Fruit fly (Drosophila melanogaster) whole organism, embryonic: Measurements from ENCODE around the gene Grip75.

Experiments used
- Atf3 ChIP-seq: fragments of 200-800 bp; sonication (Bioruptor generic); optimal IDR thresholded peaks from 3 replicates; lab custom pipeline; 2016; ENCODE audit warnings: missing biosample characterization, missing genetic modification characterization
- B-H2 ChIP-seq: fragments of 200-800 bp; sonication (Bioruptor generic); optimal IDR thresholded peaks from 2 replicates; lab custom pipeline; 2018; ENCODE audit warnings: missing biosample characterization, mild to moderate bottlenecking, missing genetic modification characterization
- BEAF-32 ChIP-seq: fragments of 200-800 bp; sonication (Bioruptor generic); optimal IDR thresholded peaks from 3 replicates; lab custom pipeline; 2017; ENCODE audit warnings: missing biosample characterization, missing genetic modification characterization, mild to moderate bottlenecking, moderate library complexity, missing genetic modification reagents
- CG10366 ChIP-seq: fragments of 200-800 bp; sonication (Bioruptor generic); IDR thresholded peaks from 2 replicates; pipeline ENCODE4 v1.3.6; 2022; ENCODE audit warnings: missing biosample characterization, missing genetic modification characterization
- CG10654 ChIP-seq: fragments of 200-800 bp; sonication (Bioruptor generic); optimal IDR thresholded peaks from 2 replicates; lab custom pipeline; 2016; ENCODE audit warnings: missing biosample characterization, missing genetic modification characterization
- CG12104 ChIP-seq: fragments of 200-800 bp; sonication (Bioruptor generic); optimal IDR thresholded peaks from 3 replicates; lab custom pipeline; 2016; ENCODE audit warnings: missing biosample characterization, missing genetic modification characterization
- CG12155 ChIP-seq: fragments of 200-800 bp; sonication (Bioruptor generic); optimal IDR thresholded peaks from 3 replicates; lab custom pipeline; 2016; ENCODE audit warnings: missing biosample characterization, missing genetic modification characterization
- CG12391 ChIP-seq: fragments of 200-800 bp; sonication (Bioruptor generic); optimal IDR thresholded peaks from 3 replicates; lab custom pipeline; 2018; ENCODE audit warnings: missing biosample characterization, mild to moderate bottlenecking, missing genetic modification characterization, moderate library complexity
- CG12942 ChIP-seq: fragments of 200-800 bp; sonication (Bioruptor generic); optimal IDR thresholded peaks from 3 replicates; lab custom pipeline; 2016; ENCODE audit warnings: missing biosample characterization, missing genetic modification characterization
- CG13123 ChIP-seq: fragments of 200-800 bp; sonication (Bioruptor generic); optimal IDR thresholded peaks from 2 replicates; lab custom pipeline; 2016; ENCODE audit warnings: missing biosample characterization, missing genetic modification characterization
- CG17186 ChIP-seq: fragments of 200-800 bp; sonication (Bioruptor generic); optimal IDR thresholded peaks from 3 replicates; lab custom pipeline; 2017; ENCODE audit warnings: missing biosample characterization, missing genetic modification reagents, missing genetic modification characterization
- CG17612 ChIP-seq: fragments of 200-800 bp; sonication (Bioruptor generic); IDR thresholded peaks from 2 replicates; pipeline ENCODE4 v1.3.6; 2022; ENCODE audit warnings: missing biosample characterization, missing genetic modification characterization
- CG1792 ChIP-seq: fragments of 200-800 bp; sonication (Bioruptor generic); optimal IDR thresholded peaks from 2 replicates; lab custom pipeline; 2016; ENCODE audit warnings: missing biosample characterization, missing genetic modification characterization
- CG2116 ChIP-seq: fragments of 200-800 bp; sonication (Bioruptor generic); optimal IDR thresholded peaks from 3 replicates; lab custom pipeline; 2018; ENCODE audit warnings: missing biosample characterization, mild to moderate bottlenecking, missing genetic modification characterization
- CG31224 ChIP-seq: fragments of 200-800 bp; sonication (Bioruptor generic); IDR thresholded peaks from 2 replicates; pipeline ENCODE4 v1.3.6; 2022; ENCODE audit warnings: missing biosample characterization, missing genetic modification characterization
- CG3995 ChIP-seq: fragments of 200-800 bp; sonication (Bioruptor generic); optimal IDR thresholded peaks from 3 replicates; lab custom pipeline; 2016; ENCODE audit warnings: missing biosample characterization, missing genetic modification characterization
- CG4854 ChIP-seq: fragments of 200-800 bp; sonication (Bioruptor generic); optimal IDR thresholded peaks from 2 replicates; lab custom pipeline; 2016; ENCODE audit warnings: missing biosample characterization, missing genetic modification characterization, inconsistent platforms
- CG5180 ChIP-seq: fragments of 200-800 bp; sonication (Bioruptor generic); optimal IDR thresholded peaks from 3 replicates; lab custom pipeline; 2017; ENCODE audit warnings: missing biosample characterization, missing genetic modification characterization, mild to moderate bottlenecking, moderate library complexity, missing genetic modification reagents
- CG5953 ChIP-seq: fragments of 200-800 bp; sonication (Bioruptor generic); IDR thresholded peaks from 2 replicates; pipeline ENCODE4 v1.3.6; 2022; ENCODE audit warnings: missing biosample characterization, missing genetic modification characterization
- CG6254 ChIP-seq: fragments of 200-800 bp; sonication (Bioruptor generic); optimal IDR thresholded peaks from 3 replicates; lab custom pipeline; 2017; ENCODE audit warnings: mild to moderate bottlenecking, missing biosample characterization, missing genetic modification reagents, missing genetic modification characterization
- CG7271 ChIP-seq: fragments of 200-800 bp; sonication (Bioruptor generic); optimal IDR thresholded peaks from 2 replicates; lab custom pipeline; 2018; ENCODE audit warnings: missing biosample characterization, mild to moderate bottlenecking, missing genetic modification characterization, moderate library complexity
- CG7963 ChIP-seq: fragments of 200-800 bp; sonication (Bioruptor generic); IDR thresholded peaks from 3 replicates; pipeline ENCODE4 v1.3.6; 2022; ENCODE audit warnings: missing biosample characterization, missing genetic modification characterization; ENCODE audit not compliant: partially characterized antibody
- CG9437 ChIP-seq: fragments of 200-800 bp; sonication (Bioruptor generic); optimal IDR thresholded peaks from 2 replicates; lab custom pipeline; 2018; ENCODE audit warnings: missing biosample characterization, mild to moderate bottlenecking, missing genetic modification characterization
- CkIIα-i1 ChIP-seq: fragments of 200-800 bp; sonication (Bioruptor generic); IDR thresholded peaks from 2 replicates; pipeline ENCODE4 v1.3.6; 2022; ENCODE audit warnings: missing biosample characterization, missing genetic modification characterization
- D19B ChIP-seq: fragments of 200-800 bp; sonication (Bioruptor generic); optimal IDR thresholded peaks from 2 replicates; lab custom pipeline; 2017; ENCODE audit warnings: missing biosample characterization, mild to moderate bottlenecking, missing genetic modification characterization
- Dek ChIP-seq: fragments of 200-800 bp; sonication (Bioruptor generic); optimal IDR thresholded peaks from 3 replicates; lab custom pipeline; 2019; ENCODE audit warnings: missing biosample characterization, mild to moderate bottlenecking, missing genetic modification characterization, moderate library complexity
- Hand ChIP-seq: fragments of 200-800 bp; sonication (Bioruptor generic); optimal IDR thresholded peaks from 2 replicates; lab custom pipeline; 2017; ENCODE audit warnings: mild to moderate bottlenecking, missing biosample characterization, missing genetic modification reagents, missing genetic modification characterization
- Hr78 ChIP-seq, 2 experiments: fragments of 200-800 bp in 1 of 2; fragments of >200 bp in 1 of 2; sonication (Bioruptor generic) in 1 of 2; optimal IDR thresholded peaks; 2 replicates each; lab custom pipeline; 2017 to 2019; ENCODE audit warnings: missing biosample characterization in 2 of 2, missing genetic modification characterization in 2 of 2, mild to moderate bottlenecking in 1 of 2, moderate library complexity in 1 of 2
- Pdp1 ChIP-seq, 2 experiments: fragments of 200-800 bp; sonication (Bioruptor generic); optimal IDR thresholded peaks; 3 replicates each; lab custom pipeline; 2016; ENCODE audit warnings: missing biosample characterization in 2 of 2, missing genetic modification characterization in 2 of 2, mild to moderate bottlenecking in 1 of 2, moderate library complexity in 1 of 2
- Ravus ChIP-seq: fragments of 200-800 bp; sonication (Bioruptor generic); IDR thresholded peaks from 2 replicates; pipeline ENCODE4 v1.3.6; 2022; ENCODE audit warnings: missing biosample characterization, missing genetic modification characterization
- amos ChIP-seq: fragments of 200-800 bp; sonication (Bioruptor generic); IDR thresholded peaks from 2 replicates; pipeline ENCODE4 v1.3.6; 2022; ENCODE audit warnings: missing biosample characterization, missing genetic modification characterization; ENCODE audit not compliant: partially characterized antibody
- br ChIP-seq: fragments of >200 bp; optimal IDR thresholded peaks from 2 replicates; lab custom pipeline; 2017
- btn ChIP-seq: fragments of 200-800 bp; sonication (Bioruptor generic); optimal IDR thresholded peaks from 2 replicates; lab custom pipeline; 2016; ENCODE audit warnings: missing biosample characterization, missing genetic modification characterization
- cato ChIP-seq: fragments of 200-800 bp; sonication (Bioruptor generic); optimal IDR thresholded peaks from 2 replicates; lab custom pipeline; 2016; ENCODE audit warnings: missing biosample characterization, missing genetic modification characterization, borderline replicate concordance
- chn ChIP-seq: fragments of 200-800 bp; sonication (Bioruptor generic); optimal IDR thresholded peaks from 2 replicates; lab custom pipeline; 2016; ENCODE audit warnings: missing biosample characterization, missing genetic modification characterization
- dysf ChIP-seq: fragments of 200-800 bp; sonication (Bioruptor generic); IDR thresholded peaks from 3 replicates; pipeline ENCODE4 v1.3.6; 2022; ENCODE audit warnings: missing biosample characterization, missing genetic modification characterization
- eve ChIP-seq, 2 experiments: fragments of >200 bp; optimal IDR thresholded peaks; 2 replicates each; lab custom pipeline; 2017; ENCODE audit warnings: missing biosample characterization in 2 of 2, missing genetic modification characterization in 2 of 2
- fd3F ChIP-seq: fragments of 200-800 bp; sonication (Bioruptor generic); optimal IDR thresholded peaks from 2 replicates; lab custom pipeline; 2018; ENCODE audit warnings: missing biosample characterization, mild to moderate bottlenecking, missing genetic modification characterization, moderate library complexity
- grau ChIP-seq: fragments of 200-800 bp; optimal IDR thresholded peaks from 3 replicates; lab custom pipeline; 2019; ENCODE audit warnings: missing biosample characterization, mild to moderate bottlenecking, missing genetic modification characterization, moderate library complexity
- her ChIP-seq: fragments of 200-800 bp; sonication (Bioruptor generic); optimal IDR thresholded peaks from 2 replicates; lab custom pipeline; 2016; ENCODE audit warnings: missing biosample characterization, missing genetic modification characterization
- hkb ChIP-seq, 2 experiments: fragments of 200-800 bp in 1 of 2; fragments of >200 bp in 1 of 2; sonication (Bioruptor generic) in 1 of 2; IDR thresholded peaks in 1 of 2; optimal IDR thresholded peaks in 1 of 2; 2 replicates each; pipeline versions ENCODE4 v1.3.6 to Lab custom; 2017 to 2022; ENCODE audit warnings: missing biosample characterization in 1 of 2, missing genetic modification characterization in 1 of 2
- inv ChIP-seq: fragments of 200-800 bp; sonication (Bioruptor generic); IDR thresholded peaks from 2 replicates; pipeline ENCODE4 v1.3.6; 2022; ENCODE audit warnings: missing biosample characterization, missing genetic modification characterization; ENCODE audit not compliant: partially characterized antibody
- nerfin-1 ChIP-seq: fragments of 200-800 bp; sonication (Bioruptor generic); optimal IDR thresholded peaks from 3 replicates; lab custom pipeline; 2019; ENCODE audit warnings: missing biosample characterization, mild to moderate bottlenecking, missing genetic modification characterization, moderate library complexity
- pb ChIP-seq: fragments of 200-800 bp; sonication (Bioruptor generic); optimal IDR thresholded peaks from 3 replicates; lab custom pipeline; 2016; ENCODE audit warnings: missing biosample characterization, missing genetic modification characterization
- row ChIP-seq: fragments of 200-800 bp; sonication (Bioruptor generic); IDR thresholded peaks from 3 replicates; pipeline ENCODE4 v1.3.6; 2022; ENCODE audit warnings: missing biosample characterization, missing genetic modification characterization
- salm ChIP-seq: fragments of 200-800 bp; sonication (Bioruptor generic); optimal IDR thresholded peaks from 2 replicates; lab custom pipeline; 2018; ENCODE audit warnings: missing biosample characterization, mild to moderate bottlenecking, missing genetic modification characterization
- shn ChIP-seq: fragments of 200-800 bp; sonication (Bioruptor generic); optimal IDR thresholded peaks from 3 replicates; lab custom pipeline; 2016; ENCODE audit warnings: missing biosample characterization, missing genetic modification characterization
- tap ChIP-seq: fragments of 200-800 bp; optimal IDR thresholded peaks from 3 replicates; lab custom pipeline; 2019; ENCODE audit warnings: missing biosample characterization, mild to moderate bottlenecking, missing genetic modification characterization, moderate library complexity
- tin ChIP-seq: fragments of 200-800 bp; sonication (Bioruptor generic); optimal IDR thresholded peaks from 3 replicates; lab custom pipeline; 2016; ENCODE audit warnings: missing biosample characterization, missing genetic modification characterization

Grip75 gene

DNA sequence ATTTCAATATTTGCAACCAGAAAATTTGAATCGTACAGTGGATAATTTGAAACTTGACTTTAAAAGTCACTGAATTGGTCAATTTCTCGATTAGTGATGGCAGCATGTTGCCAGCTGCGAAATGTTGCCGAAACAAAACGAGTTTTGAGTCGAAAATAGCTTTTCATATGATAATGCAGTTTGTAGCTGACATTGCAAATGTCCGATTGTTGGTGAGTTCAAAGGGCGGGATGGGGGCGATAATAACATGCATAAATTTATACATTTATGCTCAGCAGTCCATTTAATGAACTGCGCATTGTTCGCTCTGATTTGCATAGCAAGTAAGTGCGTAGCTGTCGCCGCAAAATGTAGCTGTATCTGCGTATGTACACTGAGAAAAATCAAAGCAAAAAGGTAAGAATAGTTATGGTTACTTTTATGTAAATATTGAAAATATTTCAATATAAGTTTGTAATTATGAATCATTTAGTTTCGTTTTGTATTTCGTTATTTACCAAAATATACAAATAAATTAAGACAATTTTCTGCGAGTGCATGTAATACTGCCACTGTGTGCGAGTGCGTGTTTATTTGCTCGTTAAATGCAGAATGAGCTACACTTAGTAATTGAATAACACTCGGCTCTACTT, 44.0 kb downstream of the Grip75 start, which contains the start of gene Lip4 (continued):
- no peak for TF ChIP-seq CG7963 (GFP tag; lab: Robert Waterston, UW)
- TF ChIP-seq Ravus: peak; percentile 42
- peak; percentile 69 for TF ChIP-seq CG9437 (GFP tag; lab: Kevin White, UChicago)
- peak; percentile 61 for TF ChIP-seq Dek (tag; lab: Kevin White, UChicago)
- TF ChIP-seq CG12104 (GFP tag; lab: Kevin White, UChicago): peak; percentile 44
- no peak for TF ChIP-seq shn (GFP tag; lab: Kevin White, UChicago)
- no peak for TF ChIP-seq CkIIα-i1 (GFP tag; lab: Robert Waterston, UW)
- peak; percentile 58 to 70 for TF ChIP-seq Pdp1 (GFP tag; optimal IDR thresholded peaks at IDR 0.05; lab: Kevin White, UChicago)
- TF ChIP-seq amos: no peak
- peak; percentile 50 for TF ChIP-seq chn
- no peak for TF ChIP-seq inv
- peak; percentile 46 for TF ChIP-seq CG31224 (GFP tag; lab: Robert Waterston, UW)
- TF ChIP-seq salm (tag; lab: Kevin White, UChicago): peak; percentile 24
- TF ChIP-seq btn: no peak
- no peak for TF ChIP-seq CG17186 (GFP tag; lab: Kevin White, UChicago)
- peak; percentile 43; the same call in 1 of the 2 replicates for TF ChIP-seq CG17612 (GFP tag; lab: Robert Waterston, UW)
- peak; percentile 76 for TF ChIP-seq CG10366 (GFP tag; lab: Robert Waterston, UW)
- peak; percentile 81 for TF ChIP-seq CG12391
- TF ChIP-seq CG1792: no peak
- TF ChIP-seq CG13123 (GFP tag; lab: Kevin White, UChicago): peak; percentile 59
- TF ChIP-seq CG12942 (GFP tag; lab: Kevin White, UChicago): peak; percentile 46
- TF ChIP-seq Atf3 (GFP tag; lab: Kevin White, UChicago): peak; percentile 19
- TF ChIP-seq CG7271 (tag; lab: Kevin White, UChicago): peak; percentile 74
- TF ChIP-seq br (lab: Kevin White, UChicago): no peak
- TF ChIP-seq tin (GFP tag; lab: Kevin White, UChicago): peak; percentile 64
- TF ChIP-seq CG5180: peak; percentile 67
- TF ChIP-seq her: no peak
- peak; percentile 79 for TF ChIP-seq grau (tag; lab: Kevin White, UChicago)
- no peak for TF ChIP-seq B-H2 (GFP tag; lab: Kevin White, UChicago)
- TF ChIP-seq Hr78 (GFP tag; optimal IDR thresholded peaks at IDR 0.05; lab: Kevin White, UChicago): peak in 1 of 2 experiments; percentile 81
- peak; percentile 33 for TF ChIP-seq CG2116
- peak; percentile 69 for TF ChIP-seq CG5953
- TF ChIP-seq pb (GFP tag; lab: Kevin White, UChicago): no peak
- TF ChIP-seq eve (GFP tag; optimal IDR thresholded peaks at IDR 0.05; lab: Kevin White, UChicago): peak in 1 of 2 experiments; percentile 86
- peak; percentile 56 for TF ChIP-seq CG12155
- peak; percentile 40 for TF ChIP-seq cato (GFP tag; lab: Kevin White, UChicago)
- TF ChIP-seq tap (tag; lab: Kevin White, UChicago): peak; percentile 71
- peak; percentile 85 for TF ChIP-seq row (GFP tag; lab: Robert Waterston, UW)
- peak; percentile 27 for TF ChIP-seq Hand (GFP tag; lab: Kevin White, UChicago)
- TF ChIP-seq CG4854 (GFP tag; lab: Kevin White, UChicago): peak; percentile 60
- TF ChIP-seq fd3F (GFP tag; lab: Kevin White, UChicago): peak; percentile 79
- TF ChIP-seq BEAF-32 (GFP tag; lab: Kevin White, UChicago): no peak
- no peak for TF ChIP-seq hkb (optimal IDR thresholded peaks at IDR 0.05; lab: Kevin White, UChicago)
- peak; percentile 82 for TF ChIP-seq hkb (GFP tag; IDR thresholded peaks at IDR 0.05; lab: Robert Waterston, UW)
- peak; percentile 55 for TF ChIP-seq nerfin-1 (tag; lab: Kevin White, UChicago)
- TF ChIP-seq CG10654 (GFP tag; lab: Kevin White, UChicago): peak; percentile 65
- peak; percentile 7 for TF ChIP-seq CG3995 (GFP tag; lab: Kevin White, UChicago)
- TF ChIP-seq CG6254 (GFP tag; lab: Kevin White, UChicago): no peak
- TF ChIP-seq D19B: peak; percentile 49
- TF ChIP-seq dysf (GFP tag; lab: Robert Waterston, UW): peak; percentile 85
